Worm (Caenorhabditis elegans) whole organism, L1 larva: Measurements from ENCODE around the gene srsx-6.

ENCODE experiments used
- ceh-82 ChIP-seq, 3 experiments: fragments of 150-350 bp in 1 of 3; sonication (generic microtip) in 2 of 3; optimal IDR thresholded peaks; 2 replicates each; lab custom pipeline; 2014 to 2017; ENCODE audit warnings: missing biosample characterization in 3 of 3, missing genetic modification characterization in 3 of 3
- mdl-1 ChIP-seq, 2 experiments: fragments of 150-350 bp; optimal IDR thresholded peaks; 2 replicates each; lab custom pipeline; 2014 to 2017; ENCODE audit warnings: missing biosample characterization in 2 of 2, missing genetic modification characterization in 2 of 2, inconsistent platforms in 1 of 2
- nhr-85 ChIP-seq: sonication (generic microtip); peaks from one replicate; lab custom pipeline; 2016; ENCODE audit warnings: missing genetic modification characterization, inconsistent platforms, missing compliant biosample characterization
- snpc-4 ChIP-seq: fragments of 150-350 bp; optimal IDR thresholded peaks from 2 replicates; lab custom pipeline; 2014; ENCODE audit warnings: missing biosample characterization, missing genetic modification characterization
- zag-1 ChIP-seq: fragments of 150-350 bp; optimal IDR thresholded peaks from 2 replicates; lab custom pipeline; 2014; ENCODE audit warnings: missing biosample characterization, missing genetic modification characterization

ce11 chrV:7940299-7940698 lies 13.4 kb downstream of the srsx-6 start, which contains the start of gene srt-53:
- TF ChIP-seq nhr-85, result no peak
- no peak for TF ChIP-seq zag-1
- TF ChIP-seq snpc-4 (tag; lab: Kevin White, UChicago), result no peak
- TF ChIP-seq ceh-82 (tag; optimal IDR thresholded peaks at IDR 0.05; lab: Kevin White, UChicago), result no peak
- TF ChIP-seq mdl-1 (tag; optimal IDR thresholded peaks at IDR 0.05; lab: Kevin White, UChicago), result no peak
